Worm (Caenorhabditis elegans) whole organism, L1 larva: ENCODE measurements around the gene C14A4.6.

Experiments used
- C34B4.2 ChIP-seq: sonication (generic microtip); optimal IDR thresholded peaks from 2 replicates; lab custom pipeline; 2017; ENCODE audit warnings: mild to moderate bottlenecking, missing genetic modification characterization, missing compliant biosample characterization
- F16B12.6 ChIP-seq: fragments of 150-350 bp; optimal IDR thresholded peaks from 2 replicates; lab custom pipeline; 2014; ENCODE audit warnings: missing biosample characterization, missing genetic modification characterization
- aly-2 ChIP-seq: fragments of 150-350 bp; optimal IDR thresholded peaks from 2 replicates; lab custom pipeline; 2014; ENCODE audit warnings: missing biosample characterization, missing genetic modification characterization
- ama-1 ChIP-seq: fragments of 150-350 bp; optimal IDR thresholded peaks from 2 replicates; lab custom pipeline; 2014
- ceh-88 ChIP-seq: fragments of 200-800 bp; sonication (Bioruptor generic); IDR thresholded peaks from 2 replicates; pipeline ENCODE4 v1.3.6; 2022; ENCODE audit warnings: missing genetic modification characterization, missing compliant biosample characterization
- ces-1 ChIP-seq: fragments of 150-350 bp; optimal IDR thresholded peaks from 2 replicates; lab custom pipeline; 2014; ENCODE audit warnings: missing biosample characterization, missing genetic modification reagents, missing genetic modification characterization
- dsc-1 ChIP-seq: sonication (generic microtip); optimal IDR thresholded peaks from 2 replicates; lab custom pipeline; 2016; ENCODE audit warnings: mild to moderate bottlenecking, missing genetic modification characterization, missing compliant biosample characterization
- efl-1 ChIP-seq, 4 experiments: fragments of 150-350 bp; optimal IDR thresholded peaks in 3 of 4; peaks in 1 of 4; 1 replicate in 1 of 4; 2 replicates in 3 of 4; lab custom pipeline; 2014; ENCODE audit warnings: missing biosample characterization in 2 of 4, missing genetic modification characterization in 2 of 4, missing genetic modification reagents in 2 of 4
- fkh-8 ChIP-seq: sonication (generic microtip); optimal IDR thresholded peaks from 2 replicates; lab custom pipeline; 2016; ENCODE audit warnings: mild to moderate bottlenecking, missing genetic modification characterization, missing compliant biosample characterization
- grh-1 ChIP-seq: fragments of 200-800 bp; sonication (Bioruptor generic); IDR thresholded peaks from 2 replicates; pipeline ENCODE4 v1.3.6; 2022; ENCODE audit warnings: missing genetic modification reagents, missing genetic modification characterization, missing compliant biosample characterization
- irx-1 ChIP-seq: sonication (generic microtip); optimal IDR thresholded peaks from 2 replicates; lab custom pipeline; 2016; ENCODE audit warnings: missing genetic modification characterization, missing compliant biosample characterization
- lin-14 ChIP-seq: fragments of 200-800 bp; sonication (Bioruptor generic); optimal IDR thresholded peaks from 2 replicates; lab custom pipeline; 2018; ENCODE audit warnings: mild to moderate bottlenecking, missing genetic modification characterization, moderate library complexity, missing compliant biosample characterization
- lin-35 ChIP-seq, 2 experiments: fragments of 150-350 bp; optimal IDR thresholded peaks; 2 replicates each; lab custom pipeline; 2014; ENCODE audit warnings: missing biosample characterization in 2 of 2, missing genetic modification characterization in 2 of 2, missing genetic modification reagents in 2 of 2
- nhr-28 ChIP-seq: fragments of 150-350 bp; optimal IDR thresholded peaks from 2 replicates; lab custom pipeline; 2014; ENCODE audit warnings: missing biosample characterization, missing genetic modification characterization
- nhr-47 ChIP-seq: sonication (generic microtip); optimal IDR thresholded peaks from 2 replicates; lab custom pipeline; 2016; ENCODE audit warnings: mild to moderate bottlenecking, missing genetic modification characterization, moderate library complexity, missing compliant biosample characterization
- nhr-71 ChIP-seq: sonication (generic microtip); optimal IDR thresholded peaks from 2 replicates; lab custom pipeline; 2016; ENCODE audit warnings: mild to moderate bottlenecking, missing genetic modification characterization, moderate library complexity, missing compliant biosample characterization
- nhr-76 ChIP-seq: sonication (generic microtip); optimal IDR thresholded peaks from 2 replicates; lab custom pipeline; 2017; ENCODE audit warnings: missing biosample characterization, missing genetic modification characterization
- nhr-85 ChIP-seq: sonication (generic microtip); peaks from one replicate; lab custom pipeline; 2016; ENCODE audit warnings: missing genetic modification characterization, inconsistent platforms, missing compliant biosample characterization
- nhr-90 ChIP-seq: sonication (generic microtip); optimal IDR thresholded peaks from 2 replicates; lab custom pipeline; 2016; ENCODE audit warnings: mild to moderate bottlenecking, missing genetic modification characterization, missing compliant biosample characterization; ENCODE audit not compliant: poor library complexity
- pag-3 ChIP-seq: sonication (generic microtip); optimal IDR thresholded peaks from 2 replicates; lab custom pipeline; 2017; ENCODE audit warnings: missing genetic modification characterization, mild to moderate bottlenecking, missing compliant biosample characterization, antibody characterized with exemption, borderline replicate concordance; ENCODE audit not compliant: insufficient read depth
- rnt-1 ChIP-seq: sonication (generic microtip); optimal IDR thresholded peaks from 2 replicates; lab custom pipeline; 2016; ENCODE audit warnings: mild to moderate bottlenecking, missing genetic modification characterization, moderate library complexity, missing compliant biosample characterization
- snu-23 ChIP-seq: sonication (generic microtip); optimal IDR thresholded peaks from 2 replicates; lab custom pipeline; 2016; ENCODE audit warnings: missing genetic modification characterization, missing compliant biosample characterization
- sptf-1 ChIP-seq: fragments of 150-350 bp; optimal IDR thresholded peaks from 2 replicates; lab custom pipeline; 2014; ENCODE audit warnings: missing biosample characterization, missing genetic modification characterization
- unc-130 ChIP-seq: fragments of 150-350 bp; optimal IDR thresholded peaks from 2 replicates; lab custom pipeline; 2017; ENCODE audit warnings: missing biosample characterization, missing genetic modification characterization, inconsistent platforms
- xbp-1 ChIP-seq: sonication (generic microtip); optimal IDR thresholded peaks from 2 replicates; lab custom pipeline; 2016; ENCODE audit warnings: missing genetic modification characterization, missing compliant biosample characterization
- zip-4 ChIP-seq: fragments of 200-800 bp; sonication (Bioruptor generic); optimal IDR thresholded peaks from 2 replicates; lab custom pipeline; 2018; ENCODE audit warnings: mild to moderate bottlenecking, missing genetic modification characterization, moderate library complexity, missing compliant biosample characterization
- ztf-4 ChIP-seq: fragments of 150-350 bp; optimal IDR thresholded peaks from 2 replicates; lab custom pipeline; 2014; ENCODE audit warnings: missing biosample characterization, missing genetic modification characterization

C14A4.6 gene

DNA sequence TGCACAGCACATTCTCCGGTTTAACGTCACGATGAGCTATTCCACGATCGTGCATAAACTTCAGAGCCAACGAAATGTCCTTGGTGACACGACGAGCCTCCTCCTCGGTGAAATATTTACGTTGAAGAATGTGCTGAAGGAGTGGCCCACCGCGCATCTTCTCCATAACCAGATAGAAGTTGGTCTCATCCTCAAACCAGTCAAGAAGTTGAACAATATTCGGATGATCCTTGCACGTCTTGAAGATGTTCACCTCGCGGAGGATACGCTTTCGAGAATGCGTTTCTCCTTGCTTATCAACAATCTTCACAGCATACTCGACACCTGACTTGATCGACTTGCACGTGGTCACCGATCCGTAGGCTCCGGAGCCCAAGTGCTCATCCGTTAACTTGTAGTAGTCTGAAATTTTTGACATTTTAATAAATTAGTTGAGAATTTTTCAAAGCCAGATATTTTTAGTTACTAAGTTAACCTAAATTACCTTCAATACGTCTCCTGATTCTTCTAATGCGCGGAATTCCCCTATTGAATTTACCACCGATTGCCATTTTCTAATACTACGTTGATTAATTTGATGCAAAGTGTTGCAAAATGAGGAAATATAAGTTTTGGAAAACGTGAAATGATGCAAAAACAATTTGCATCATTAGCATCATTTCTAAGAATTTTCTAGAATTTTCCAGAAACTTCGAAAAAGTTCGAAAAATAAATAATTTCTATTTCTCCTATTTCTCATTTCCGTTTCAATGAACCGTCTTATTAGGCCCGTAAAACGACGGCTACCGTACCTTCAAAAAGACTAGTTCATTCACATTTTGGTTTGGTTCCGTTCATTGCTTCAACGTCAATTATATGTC, 48.4 kb downstream of the C14A4.6 start:
- no peak for TF ChIP-seq C34B4.2
- no peak for TF ChIP-seq F16B12.6
- peak; percentile 13 for TF ChIP-seq nhr-47 (tag; lab: Kevin White, UChicago)
- TF ChIP-seq nhr-28 (tag; lab: Kevin White, UChicago) = no peak
- TF ChIP-seq pag-3 (tag; lab: Kevin White, UChicago) = no peak
- peak; percentile 36 for TF ChIP-seq fkh-8 (tag; lab: Kevin White, UChicago)
- no peak for TF ChIP-seq sptf-1
- peak; percentile 9 for TF ChIP-seq snu-23 (GFP tag; lab: Kevin White, UChicago)
- TF ChIP-seq ztf-4 (tag; lab: Kevin White, UChicago) = no peak
- no peak for TF ChIP-seq lin-14 (GFP tag; lab: Kevin White, UChicago)
- no peak for TF ChIP-seq efl-1 (optimal IDR thresholded peaks at IDR 0.05; lab: Kevin White, UChicago)
- peak in 1 of 2 experiments; percentile 70 for TF ChIP-seq efl-1 (GFP tag; optimal IDR thresholded peaks at IDR 0.05 in 1 of 2; lab: Kevin White, UChicago)
- TF ChIP-seq ceh-88 (GFP tag; lab: Robert Waterston, UW) = no peak
- TF ChIP-seq nhr-76 (tag; lab: Kevin White, UChicago) = no peak
- TF ChIP-seq dsc-1 (tag; lab: Kevin White, UChicago) = peak; percentile 0
- TF ChIP-seq ama-1 = peak; percentile 9
- no peak for TF ChIP-seq lin-35 (GFP tag; optimal IDR thresholded peaks at IDR 0.05; lab: Kevin White, UChicago)

DNA sequence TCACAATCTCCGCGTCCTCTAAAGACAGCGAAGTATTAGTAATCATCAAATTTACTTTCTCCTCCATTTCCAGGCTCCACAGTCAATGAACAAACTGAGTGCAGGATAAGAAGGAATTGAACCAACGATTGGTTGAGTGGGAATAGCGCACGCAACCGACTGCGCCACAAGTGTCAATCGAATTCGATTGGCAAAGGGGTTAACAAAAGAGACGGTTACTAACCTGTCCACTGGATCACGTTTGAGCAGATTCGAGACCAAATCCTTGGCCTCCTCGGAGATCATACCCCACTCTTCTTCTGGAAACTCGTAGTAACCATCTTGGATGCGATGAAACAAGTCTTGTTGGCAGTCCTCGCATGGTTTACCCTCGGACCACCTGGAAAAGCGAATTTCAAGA, 49.4 kb downstream of the C14A4.6 start:
- TF ChIP-seq F16B12.6 (no peak), aly-2 (peak; percentile 7), grh-1 (GFP tag; lab: Robert Waterston, UW) (no peak), unc-130 (tag; lab: Kevin White, UChicago) (no peak), efl-1 (optimal IDR thresholded peaks at IDR 0.05; lab: Kevin White, UChicago) (no peak), efl-1 (GFP tag; optimal IDR thresholded peaks at IDR 0.05 in 1 of 2; lab: Kevin White, UChicago) (peak in 1 of 2 experiments; percentile 87), pag-3 (tag; lab: Kevin White, UChicago) (no peak), rnt-1 (tag; lab: Kevin White, UChicago) (peak; percentile 21), ces-1 (no peak), ama-1 (peak; percentile 60), irx-1 (tag; lab: Kevin White, UChicago) (peak; percentile 9), nhr-71 (tag; lab: Kevin White, UChicago) (no peak), zip-4 (GFP tag; lab: Kevin White, UChicago) (no peak), lin-35 (GFP tag; optimal IDR thresholded peaks at IDR 0.05; lab: Kevin White, UChicago) (peak in 1 of 2 experiments; percentile 23), nhr-90 (peak; percentile 4)

DNA sequence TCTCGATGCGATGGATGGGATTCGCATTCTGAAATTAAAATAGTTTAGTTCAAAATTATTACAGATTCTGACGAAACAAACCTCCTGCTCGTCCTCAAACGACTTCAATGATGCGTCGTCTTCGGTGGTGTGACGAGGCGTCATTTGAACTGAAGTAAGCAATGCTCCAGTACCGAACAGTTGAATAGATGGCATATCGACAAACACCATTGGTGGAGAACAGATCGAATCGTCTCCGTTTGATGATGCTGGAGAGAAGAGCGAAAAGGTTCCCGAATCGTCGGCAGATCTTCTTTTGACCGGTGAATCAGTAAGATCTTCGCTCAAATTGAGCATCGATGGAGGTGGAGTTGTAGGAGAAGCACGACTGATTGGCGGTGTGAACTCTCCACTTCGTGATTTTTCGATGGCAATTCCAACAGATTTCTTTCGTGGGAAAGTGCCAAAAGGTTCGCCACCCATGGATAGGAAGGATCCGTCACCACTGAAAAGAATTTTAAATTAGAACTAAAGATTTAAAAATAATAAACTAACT, 50.1 kb downstream of the C14A4.6 start:
- TF ChIP-seq xbp-1 (tag; lab: Kevin White, UChicago) = no peak
- TF ChIP-seq nhr-85 (tag; lab: Kevin White, UChicago) = peak; percentile 33
- peak; percentile 7 for TF ChIP-seq ama-1
